Worm (Caenorhabditis elegans) whole organism, L1 larva: ENCODE results near the gene pkc-3.

Source experiments
- C04F5.9 ChIP-seq: sonication (generic microtip); optimal IDR thresholded peaks from 2 replicates; lab custom pipeline; 2016; ENCODE audit warnings: missing genetic modification characterization, missing compliant biosample characterization
- C16A3.4 ChIP-seq: fragments of 150-350 bp; optimal IDR thresholded peaks from 2 replicates; lab custom pipeline; 2014; ENCODE audit warnings: missing biosample characterization, missing genetic modification characterization
- alr-1 ChIP-seq: fragments of 200-800 bp; sonication (Bioruptor generic); optimal IDR thresholded peaks from 2 replicates; lab custom pipeline; 2018; ENCODE audit warnings: borderline replicate concordance, mild to moderate bottlenecking, missing genetic modification characterization, missing compliant biosample characterization
- blmp-1 ChIP-seq: fragments of 150-350 bp; optimal IDR thresholded peaks from 2 replicates; lab custom pipeline; 2014; ENCODE audit warnings: missing biosample characterization, missing genetic modification characterization
- ceh-82 ChIP-seq, 3 experiments: fragments of 150-350 bp in 1 of 3; sonication (generic microtip) in 2 of 3; optimal IDR thresholded peaks; 2 replicates each; lab custom pipeline; 2014 to 2017; ENCODE audit warnings: missing biosample characterization in 3 of 3, missing genetic modification characterization in 3 of 3
- ceh-88 ChIP-seq: fragments of 200-800 bp; sonication (Bioruptor generic); IDR thresholded peaks from 2 replicates; pipeline ENCODE4 v1.3.6; 2022; ENCODE audit warnings: missing genetic modification characterization, missing compliant biosample characterization
- dpl-1 ChIP-seq, 3 experiments: fragments of 150-350 bp in 2 of 3; sonication (generic microtip) in 1 of 3; optimal IDR thresholded peaks; 2 replicates each; lab custom pipeline; 2014 to 2017; ENCODE audit warnings: missing biosample characterization in 3 of 3, missing genetic modification characterization in 3 of 3, missing genetic modification reagents in 3 of 3
- dsc-1 ChIP-seq: sonication (generic microtip); optimal IDR thresholded peaks from 2 replicates; lab custom pipeline; 2016; ENCODE audit warnings: mild to moderate bottlenecking, missing genetic modification characterization, missing compliant biosample characterization
- efl-1 ChIP-seq, 4 experiments: fragments of 150-350 bp; optimal IDR thresholded peaks in 3 of 4; peaks in 1 of 4; 1 replicate in 1 of 4; 2 replicates in 3 of 4; lab custom pipeline; 2014; ENCODE audit warnings: missing biosample characterization in 2 of 4, missing genetic modification characterization in 2 of 4, missing genetic modification reagents in 2 of 4
- egl-13 ChIP-seq: sonication (generic microtip); optimal IDR thresholded peaks from 2 replicates; lab custom pipeline; 2016; ENCODE audit warnings: missing genotype, missing genetic modification reagents, missing genetic modification characterization, missing compliant biosample characterization
- elt-2 ChIP-seq: sonication (generic microtip); optimal IDR thresholded peaks from 2 replicates; lab custom pipeline; 2016; ENCODE audit warnings: missing genetic modification characterization, mild to moderate bottlenecking, inconsistent platforms, missing compliant biosample characterization, missing genetic modification reagents
- elt-3 ChIP-seq, 6 experiments: fragments of 150-350 bp in 1 of 6; sonication (generic microtip); optimal IDR thresholded peaks; 2 replicates each; lab custom pipeline; 2017 to 2018; ENCODE audit warnings: missing biosample characterization in 6 of 6, missing genetic modification characterization in 6 of 6, inconsistent platforms in 1 of 6
- fkh-10 ChIP-seq: sonication (generic microtip); optimal IDR thresholded peaks from 2 replicates; lab custom pipeline; 2017; ENCODE audit warnings: missing biosample characterization, missing genetic modification reagents, missing genetic modification characterization
- fkh-8 ChIP-seq: sonication (generic microtip); optimal IDR thresholded peaks from 2 replicates; lab custom pipeline; 2016; ENCODE audit warnings: mild to moderate bottlenecking, missing genetic modification characterization, missing compliant biosample characterization
- grh-1 ChIP-seq: fragments of 200-800 bp; sonication (Bioruptor generic); IDR thresholded peaks from 2 replicates; pipeline ENCODE4 v1.3.6; 2022; ENCODE audit warnings: missing genetic modification reagents, missing genetic modification characterization, missing compliant biosample characterization
- irx-1 ChIP-seq: sonication (generic microtip); optimal IDR thresholded peaks from 2 replicates; lab custom pipeline; 2016; ENCODE audit warnings: missing genetic modification characterization, missing compliant biosample characterization
- isw-1 ChIP-seq: fragments of 200-800 bp; sonication (Bioruptor generic); IDR thresholded peaks from 2 replicates; pipeline ENCODE4 v1.3.6; 2022; ENCODE audit warnings: missing genetic modification characterization, missing compliant biosample characterization
- jun-1 ChIP-seq: fragments of 150-350 bp; optimal IDR thresholded peaks from 2 replicates; lab custom pipeline; 2014; ENCODE audit warnings: missing biosample characterization, missing genetic modification reagents, missing genetic modification characterization
- lin-13 ChIP-seq: fragments of 150-350 bp; optimal IDR thresholded peaks from 2 replicates; lab custom pipeline; 2014; ENCODE audit warnings: missing biosample characterization, missing genetic modification reagents, missing genetic modification characterization
- lin-14 ChIP-seq: fragments of 200-800 bp; sonication (Bioruptor generic); optimal IDR thresholded peaks from 2 replicates; lab custom pipeline; 2018; ENCODE audit warnings: mild to moderate bottlenecking, missing genetic modification characterization, moderate library complexity, missing compliant biosample characterization
- lin-15B ChIP-seq: fragments of 150-350 bp; sonication (generic microtip); optimal IDR thresholded peaks from 3 replicates; lab custom pipeline; 2014; ENCODE audit warnings: missing biosample characterization, missing genetic modification characterization
- lin-35 ChIP-seq, 2 experiments: fragments of 150-350 bp; optimal IDR thresholded peaks; 2 replicates each; lab custom pipeline; 2014; ENCODE audit warnings: missing biosample characterization in 2 of 2, missing genetic modification characterization in 2 of 2, missing genetic modification reagents in 2 of 2
- lir-3 ChIP-seq: sonication (generic microtip); optimal IDR thresholded peaks from 2 replicates; lab custom pipeline; 2016; ENCODE audit warnings: mild to moderate bottlenecking, missing genetic modification characterization, moderate library complexity, missing compliant biosample characterization; ENCODE audit not compliant: poor library complexity
- lsy-2 ChIP-seq, 2 experiments: fragments of 150-350 bp; optimal IDR thresholded peaks; 2 replicates each; lab custom pipeline; 2014; ENCODE audit warnings: missing biosample characterization in 2 of 2, missing genetic modification characterization in 2 of 2
- mab-9 ChIP-seq: fragments of 200-800 bp; sonication (Bioruptor generic); IDR thresholded peaks from 2 replicates; pipeline ENCODE4 v1.3.6; 2022; ENCODE audit warnings: missing genetic modification reagents, missing genetic modification characterization, missing compliant biosample characterization
- mep-1 ChIP-seq: fragments of 150-350 bp; optimal IDR thresholded peaks from 2 replicates; lab custom pipeline; 2014; ENCODE audit warnings: missing biosample characterization, missing genetic modification characterization
- nhr-11 ChIP-seq: fragments of 150-350 bp; optimal IDR thresholded peaks from 2 replicates; lab custom pipeline; 2014; ENCODE audit warnings: missing biosample characterization, missing genetic modification characterization
- nhr-19 ChIP-seq: fragments of 200-800 bp; sonication (Bioruptor generic); conservative IDR thresholded peaks from 2 replicates; pipeline ENCODE4 v1.3.6; 2022; ENCODE audit warnings: missing genetic modification characterization, missing compliant biosample characterization
- nhr-20 ChIP-seq: sonication (generic microtip); optimal IDR thresholded peaks from 2 replicates; lab custom pipeline; 2016; ENCODE audit warnings: mild to moderate bottlenecking, missing genetic modification characterization, missing compliant biosample characterization
- nhr-47 ChIP-seq: sonication (generic microtip); optimal IDR thresholded peaks from 2 replicates; lab custom pipeline; 2016; ENCODE audit warnings: mild to moderate bottlenecking, missing genetic modification characterization, moderate library complexity, missing compliant biosample characterization
- nhr-71 ChIP-seq: sonication (generic microtip); optimal IDR thresholded peaks from 2 replicates; lab custom pipeline; 2016; ENCODE audit warnings: mild to moderate bottlenecking, missing genetic modification characterization, moderate library complexity, missing compliant biosample characterization
- nhr-85 ChIP-seq: sonication (generic microtip); peaks from one replicate; lab custom pipeline; 2016; ENCODE audit warnings: missing genetic modification characterization, inconsistent platforms, missing compliant biosample characterization
- nhr-90 ChIP-seq: sonication (generic microtip); optimal IDR thresholded peaks from 2 replicates; lab custom pipeline; 2016; ENCODE audit warnings: mild to moderate bottlenecking, missing genetic modification characterization, missing compliant biosample characterization; ENCODE audit not compliant: poor library complexity
- rnt-1 ChIP-seq: sonication (generic microtip); optimal IDR thresholded peaks from 2 replicates; lab custom pipeline; 2016; ENCODE audit warnings: mild to moderate bottlenecking, missing genetic modification characterization, moderate library complexity, missing compliant biosample characterization
- skn-1 ChIP-seq: fragments of 150-350 bp; optimal IDR thresholded peaks from 2 replicates; lab custom pipeline; 2014; ENCODE audit warnings: missing biosample characterization, missing genetic modification characterization
- snpc-4 ChIP-seq: fragments of 150-350 bp; optimal IDR thresholded peaks from 2 replicates; lab custom pipeline; 2014; ENCODE audit warnings: missing biosample characterization, missing genetic modification characterization
- snu-23 ChIP-seq: sonication (generic microtip); optimal IDR thresholded peaks from 2 replicates; lab custom pipeline; 2016; ENCODE audit warnings: missing genetic modification characterization, missing compliant biosample characterization
- swsn-7 ChIP-seq: sonication (generic microtip); optimal IDR thresholded peaks from 2 replicates; lab custom pipeline; 2016; ENCODE audit warnings: missing genetic modification characterization, missing compliant biosample characterization
- tbx-2 ChIP-seq: sonication (generic microtip); optimal IDR thresholded peaks from 2 replicates; lab custom pipeline; 2016; ENCODE audit warnings: missing genetic modification characterization, missing compliant biosample characterization
- unc-86 ChIP-seq: sonication (generic microtip); optimal IDR thresholded peaks from 2 replicates; lab custom pipeline; 2016; ENCODE audit warnings: missing genetic modification characterization, missing compliant biosample characterization
- unc-98 ChIP-seq: fragments of 200-800 bp; sonication (Bioruptor generic); IDR thresholded peaks from 2 replicates; pipeline ENCODE4 v1.3.6; 2022; ENCODE audit warnings: missing genetic modification characterization, missing compliant biosample characterization
- vab-15 ChIP-seq: sonication (generic microtip); optimal IDR thresholded peaks from 2 replicates; lab custom pipeline; 2017; ENCODE audit warnings: missing genotype, mild to moderate bottlenecking, missing genetic modification characterization, missing compliant biosample characterization
- xbp-1 ChIP-seq: sonication (generic microtip); optimal IDR thresholded peaks from 2 replicates; lab custom pipeline; 2016; ENCODE audit warnings: missing genetic modification characterization, missing compliant biosample characterization
- ztf-11 ChIP-seq, 2 experiments: sonication (generic microtip); optimal IDR thresholded peaks; 2 replicates each; lab custom pipeline; 2016 to 2017; ENCODE audit warnings: missing genetic modification characterization in 2 of 2, missing biosample characterization in 1 of 2, missing compliant biosample characterization in 1 of 2

The pkc-3 gene

ce11 chrII:5344775-5345174, 35.1 kb upstream of the pkc-3 start, which contains the start of gene F09E5.14:
Gene F09E5.14, minus strand, starts transcription at chrII:5344875.
- TF ChIP-seq lin-14 (GFP tag; lab: Kevin White, UChicago) = no peak
- TF ChIP-seq elt-3 (tag; optimal IDR thresholded peaks at IDR 0.05; lab: Kevin White, UChicago) = no peak
- TF ChIP-seq ceh-88 (GFP tag; lab: Robert Waterston, UW) = no peak
- no peak for TF ChIP-seq irx-1
- no peak for TF ChIP-seq mep-1 (tag; lab: Kevin White, UChicago)
- no peak for TF ChIP-seq alr-1 (tag; lab: Kevin White, UChicago)
- TF ChIP-seq, all 84 proteins: peak for 0

- peak; percentile 76 for TF ChIP-seq vab-15 (tag; lab: Kevin White, UChicago)
- peak; percentile 9 for TF ChIP-seq egl-13 (tag; lab: Kevin White, UChicago)
- peak; percentile 52 for TF ChIP-seq nhr-11 (tag; lab: Kevin White, UChicago)
- TF ChIP-seq unc-98 = 0 out of 2 replicates have a peak, but pooled peaks have one; percentile 26
- TF ChIP-seq rnt-1 (tag; lab: Kevin White, UChicago) = peak; percentile 86
- peak in 1 of 2 experiments; percentile 36 for TF ChIP-seq ztf-11 (tag; optimal IDR thresholded peaks at IDR 0.05; lab: Kevin White, UChicago)
- TF ChIP-seq mab-9 = peak; percentile 89
- peak; percentile 97 for TF ChIP-seq nhr-19 (GFP tag; lab: Robert Waterston, UW)
- peak; percentile 70 for TF ChIP-seq lin-13 (GFP tag; lab: Kevin White, UChicago)
- TF ChIP-seq mep-1 (tag; lab: Kevin White, UChicago) = peak; percentile 55
- peak; percentile 52 for TF ChIP-seq lir-3 (tag; lab: Kevin White, UChicago)
- TF ChIP-seq C04F5.9 = peak; percentile 26
- TF ChIP-seq efl-1 (optimal IDR thresholded peaks at IDR 0.05; lab: Kevin White, UChicago) = peak; percentile 72 to 93
- TF ChIP-seq efl-1 (GFP tag; optimal IDR thresholded peaks at IDR 0.05 in 1 of 2; lab: Kevin White, UChicago) = peak; percentile 92 to 99
- TF ChIP-seq tbx-2 = peak; percentile 73
- peak; percentile 96 for TF ChIP-seq grh-1 (GFP tag; lab: Robert Waterston, UW)
- TF ChIP-seq snu-23 = peak; percentile 73
- TF ChIP-seq elt-2 (tag; lab: Kevin White, UChicago) = peak; percentile 12
- TF ChIP-seq ceh-82 (tag; optimal IDR thresholded peaks at IDR 0.05; lab: Kevin White, UChicago) = peak; percentile 1 to 52 (median 50)
- TF ChIP-seq dpl-1 (GFP tag; optimal IDR thresholded peaks at IDR 0.05; lab: Kevin White, UChicago) = peak; percentile 87 to 91 (median 90)
- TF ChIP-seq nhr-71 (tag; lab: Kevin White, UChicago) = peak; percentile 84
- TF ChIP-seq isw-1 = peak; percentile 93
- peak; percentile 84 for TF ChIP-seq nhr-85
- peak; percentile 65 for TF ChIP-seq xbp-1 (tag; lab: Kevin White, UChicago)
- peak; percentile 12 for TF ChIP-seq fkh-10 (GFP tag; lab: Kevin White, UChicago)
- TF ChIP-seq snpc-4 (tag; lab: Kevin White, UChicago) = peak; percentile 57
- TF ChIP-seq nhr-90 (tag; lab: Kevin White, UChicago) = peak; percentile 81
- peak; percentile 77 for TF ChIP-seq nhr-47 (tag; lab: Kevin White, UChicago)
- peak; percentile 75 for TF ChIP-seq lin-14 (GFP tag; lab: Kevin White, UChicago)
- peak; percentile 64 to 88 for TF ChIP-seq lsy-2 (tag; optimal IDR thresholded peaks at IDR 0.05; lab: Kevin White, UChicago)
- peak; percentile 73 for TF ChIP-seq nhr-20 (tag; lab: Kevin White, UChicago)
- peak; percentile 51 for TF ChIP-seq dsc-1 (tag; lab: Kevin White, UChicago)
- peak; percentile 42 for TF ChIP-seq jun-1 (tag; lab: Kevin White, UChicago)
- peak; percentile 92 for TF ChIP-seq ceh-88 (GFP tag; lab: Robert Waterston, UW)
- peak; percentile 47 for TF ChIP-seq unc-86
- peak; percentile 30 for TF ChIP-seq fkh-8
- TF ChIP-seq lin-35 (GFP tag; optimal IDR thresholded peaks at IDR 0.05; lab: Kevin White, UChicago) = peak; percentile 89 to 98
- TF ChIP-seq lin-15B (tag; lab: Kevin White, UChicago) = peak; percentile 55
- TF ChIP-seq C16A3.4 (tag; lab: Kevin White, UChicago) = peak; percentile 70
- TF ChIP-seq blmp-1 (tag; lab: Kevin White, UChicago) = peak; percentile 59
- TF ChIP-seq skn-1 (tag; lab: Kevin White, UChicago) = peak; percentile 47
- TF ChIP-seq swsn-7 (tag; lab: Kevin White, UChicago) = peak; percentile 74
Observed at ce11 chrII:5346350-5346749, 33.5 kb upstream of the pkc-3 start.
